Worm (Caenorhabditis elegans) whole organism, young adult: ENCODE results near the gene R01H2.7.
A peak's percentile ranks its signal among the peaks of the same experiment; 100 is the strongest.

Source experiments
- B0261.1 ChIP-seq: sonication (generic microtip); optimal IDR thresholded peaks from 2 replicates; lab custom pipeline; 2016; ENCODE audit warnings: mild to moderate bottlenecking, missing genetic modification characterization, moderate library complexity, missing compliant biosample characterization
- F23B12.7 ChIP-seq: sonication (generic microtip); optimal IDR thresholded peaks from 2 replicates; lab custom pipeline; 2017; ENCODE audit warnings: missing genetic modification characterization, mild to moderate bottlenecking, missing compliant biosample characterization, antibody characterized with exemption, moderate library complexity; ENCODE audit not compliant: insufficient read depth
- F33H1.4 ChIP-seq: fragments of 200-800 bp; sonication (Bioruptor generic); IDR thresholded peaks from 2 replicates; pipeline ENCODE4 v1.3.6; 2022; ENCODE audit warnings: missing genetic modification reagents, missing genetic modification characterization, missing compliant biosample characterization
- F39B2.1 ChIP-seq: fragments of 200-800 bp; sonication (Bioruptor generic); IDR thresholded peaks from 2 replicates; pipeline ENCODE4 v1.3.6; 2022; ENCODE audit warnings: missing genetic modification reagents, missing genetic modification characterization, missing compliant biosample characterization
- F49E8.2 ChIP-seq: sonication (generic microtip); optimal IDR thresholded peaks from 3 replicates; lab custom pipeline; 2017; ENCODE audit warnings: missing genetic modification characterization, mild to moderate bottlenecking, missing compliant biosample characterization, antibody characterized with exemption, moderate library complexity; ENCODE audit not compliant: insufficient read depth
- T07F8.4 ChIP-seq: sonication (generic microtip); optimal IDR thresholded peaks from 2 replicates; lab custom pipeline; 2016; ENCODE audit warnings: mild to moderate bottlenecking, missing genetic modification characterization, moderate library complexity, missing compliant biosample characterization
- Y67H2A.10 ChIP-seq: fragments of 200-800 bp; sonication (Bioruptor generic); conservative IDR thresholded peaks from 2 replicates; pipeline ENCODE4 v1.3.6; 2022; ENCODE audit warnings: missing genetic modification reagents, missing genetic modification characterization, missing compliant biosample characterization
- Y95B8A.8 ChIP-seq: fragments of 200-800 bp; sonication (Bioruptor generic); IDR thresholded peaks from 2 replicates; pipeline ENCODE4 v1.3.6; 2022; ENCODE audit warnings: missing genetic modification reagents, missing genetic modification characterization, missing compliant biosample characterization
- akir-1 ChIP-seq: fragments of 200-800 bp; sonication (Bioruptor generic); optimal IDR thresholded peaks from 2 replicates; lab custom pipeline; 2018; ENCODE audit warnings: mild to moderate bottlenecking, missing genetic modification characterization, moderate library complexity, missing compliant biosample characterization
- attf-5 ChIP-seq: fragments of 200-800 bp; sonication (Bioruptor generic); optimal IDR thresholded peaks from 2 replicates; lab custom pipeline; 2018; ENCODE audit warnings: mild to moderate bottlenecking, missing genetic modification characterization, missing compliant biosample characterization
- bed-2 ChIP-seq: fragments of 200-800 bp; sonication (Bioruptor generic); IDR thresholded peaks from 2 replicates; pipeline ENCODE4 v1.3.6; 2022; ENCODE audit warnings: missing genetic modification reagents, missing genetic modification characterization, missing compliant biosample characterization
- ceh-100 ChIP-seq: fragments of 200-800 bp; sonication (Bioruptor generic); IDR thresholded peaks from 2 replicates; pipeline ENCODE4 v1.3.6; 2022; ENCODE audit warnings: missing genetic modification reagents, missing genetic modification characterization, missing compliant biosample characterization
- ceh-40 ChIP-seq: fragments of 200-800 bp; sonication (Bioruptor generic); IDR thresholded peaks from 2 replicates; pipeline ENCODE4 v1.3.6; 2022; ENCODE audit warnings: missing genetic modification characterization, missing compliant biosample characterization
- ceh-58 ChIP-seq: fragments of 200-800 bp; sonication (Bioruptor generic); IDR thresholded peaks from 2 replicates; pipeline ENCODE4 v1.3.6; 2022; ENCODE audit warnings: missing genetic modification characterization, missing compliant biosample characterization
- ceh-79 ChIP-seq: sonication (generic microtip); optimal IDR thresholded peaks from 2 replicates; lab custom pipeline; 2017; ENCODE audit warnings: mild to moderate bottlenecking, missing genetic modification characterization, missing compliant biosample characterization
- ceh-91 ChIP-seq: fragments of 200-800 bp; sonication (Bioruptor generic); IDR thresholded peaks from 2 replicates; pipeline ENCODE4 v1.3.6; 2022; ENCODE audit warnings: missing genetic modification reagents, missing genetic modification characterization, missing compliant biosample characterization
- dox-1 ChIP-seq: fragments of 200-800 bp; sonication (Bioruptor generic); IDR thresholded peaks from 2 replicates; pipeline ENCODE4 v1.3.6; 2022; ENCODE audit warnings: missing genetic modification reagents, missing genetic modification characterization, missing compliant biosample characterization
- dpff-1 ChIP-seq: sonication (generic microtip); optimal IDR thresholded peaks from 2 replicates; lab custom pipeline; 2017; ENCODE audit warnings: mild to moderate bottlenecking, missing genetic modification characterization, missing compliant biosample characterization
- dpl-1 ChIP-seq: fragments of 150-350 bp; optimal IDR thresholded peaks from 2 replicates; lab custom pipeline; 2014; ENCODE audit warnings: missing biosample characterization, missing genetic modification reagents, missing genetic modification characterization
- efl-1 ChIP-seq: fragments of 150-350 bp; optimal IDR thresholded peaks from 2 replicates; lab custom pipeline; 2014; ENCODE audit warnings: missing biosample characterization, missing genetic modification reagents, missing genetic modification characterization
- gei-17 ChIP-seq: fragments of 200-800 bp; sonication (Bioruptor generic); optimal IDR thresholded peaks from 2 replicates; lab custom pipeline; 2018; ENCODE audit warnings: mild to moderate bottlenecking, missing genetic modification characterization, missing compliant biosample characterization
- him-1 ChIP-seq: sonication (generic microtip); optimal IDR thresholded peaks from 2 replicates; lab custom pipeline; 2016; ENCODE audit warnings: missing genotype, missing genetic modification reagents, missing genetic modification characterization, missing compliant biosample characterization
- let-526 ChIP-seq: fragments of 200-800 bp; sonication (Bioruptor generic); IDR thresholded peaks from 2 replicates; pipeline ENCODE4 v1.3.6; 2022; ENCODE audit warnings: missing genetic modification reagents, missing genetic modification characterization, missing compliant biosample characterization
- lin-35 ChIP-seq, 3 experiments: fragments of 150-350 bp in 2 of 3; sonication (generic microtip) in 1 of 3; optimal IDR thresholded peaks; 2 replicates each; lab custom pipeline; 2014 to 2018; ENCODE audit warnings: missing biosample characterization in 3 of 3, missing genetic modification characterization in 3 of 3, missing genetic modification reagents in 3 of 3
- lin-54 ChIP-seq: fragments of 200-800 bp; sonication (Bioruptor generic); optimal IDR thresholded peaks from 2 replicates; lab custom pipeline; 2018; ENCODE audit warnings: mild to moderate bottlenecking, missing genetic modification characterization, missing compliant biosample characterization
- lsl-1 ChIP-seq: fragments of 200-800 bp; sonication (Bioruptor generic); optimal IDR thresholded peaks from 2 replicates; lab custom pipeline; 2018; ENCODE audit warnings: mild to moderate bottlenecking, missing genetic modification characterization, moderate library complexity, missing compliant biosample characterization
- lsy-27 ChIP-seq: sonication (generic microtip); optimal IDR thresholded peaks from 2 replicates; lab custom pipeline; 2017; ENCODE audit warnings: missing genetic modification characterization, mild to moderate bottlenecking, missing compliant biosample characterization, antibody characterized with exemption, missing genotype, borderline replicate concordance; ENCODE audit not compliant: insufficient read depth
- madf-10 ChIP-seq: sonication (generic microtip); optimal IDR thresholded peaks from 2 replicates; lab custom pipeline; 2016; ENCODE audit warnings: mild to moderate bottlenecking, missing genetic modification characterization, missing compliant biosample characterization
- madf-3 ChIP-seq: fragments of 200-800 bp; sonication (Bioruptor generic); IDR thresholded peaks from 2 replicates; pipeline ENCODE4 v1.3.6; 2022; ENCODE audit warnings: missing genetic modification reagents, missing genetic modification characterization, missing compliant biosample characterization
- madf-6 ChIP-seq: fragments of 200-800 bp; sonication (Bioruptor generic); IDR thresholded peaks from 2 replicates; pipeline ENCODE4 v1.3.6; 2022; ENCODE audit warnings: missing genetic modification reagents, missing genetic modification characterization, missing compliant biosample characterization
- mcd-1 ChIP-seq: fragments of 200-800 bp; sonication (Bioruptor generic); IDR thresholded peaks from 2 replicates; pipeline ENCODE4 v1.3.6; 2022; ENCODE audit warnings: missing genetic modification reagents, missing genetic modification characterization, missing compliant biosample characterization
- mxl-1 ChIP-seq: sonication (generic microtip); optimal IDR thresholded peaks from 2 replicates; lab custom pipeline; 2016; ENCODE audit warnings: missing genetic modification characterization, missing compliant biosample characterization
- nhr-80 ChIP-seq: sonication (generic microtip); optimal IDR thresholded peaks from 2 replicates; lab custom pipeline; 2016; ENCODE audit warnings: missing genetic modification characterization, missing compliant biosample characterization
- nhr-90 ChIP-seq: sonication (generic microtip); optimal IDR thresholded peaks from 2 replicates; lab custom pipeline; 2016; ENCODE audit warnings: missing genotype, mild to moderate bottlenecking, missing genetic modification characterization, missing compliant biosample characterization
- rcor-1 ChIP-seq: fragments of 200-800 bp; sonication (Bioruptor generic); IDR thresholded peaks from 2 replicates; pipeline ENCODE4 v1.3.6; 2022; ENCODE audit warnings: missing genetic modification reagents, missing genetic modification characterization, missing compliant biosample characterization
- sdz-38 ChIP-seq: sonication (generic microtip); optimal IDR thresholded peaks from 2 replicates; lab custom pipeline; 2016; ENCODE audit warnings: missing genotype, missing genetic modification characterization, missing compliant biosample characterization
- snpc-1.1 ChIP-seq: sonication (generic microtip); optimal IDR thresholded peaks from 2 replicates; lab custom pipeline; 2017; ENCODE audit warnings: missing genetic modification characterization, mild to moderate bottlenecking, missing compliant biosample characterization, antibody characterized with exemption, moderate library complexity, missing genotype, missing genetic modification reagents; ENCODE audit not compliant: insufficient read depth
- somi-1 ChIP-seq: fragments of 200-800 bp; sonication (Bioruptor generic); optimal IDR thresholded peaks from 2 replicates; lab custom pipeline; 2018; ENCODE audit warnings: mild to moderate bottlenecking, missing genetic modification characterization, missing compliant biosample characterization
- sptf-2 ChIP-seq: fragments of 200-800 bp; sonication (Bioruptor generic); optimal IDR thresholded peaks from 2 replicates; lab custom pipeline; 2018; ENCODE audit warnings: mild to moderate bottlenecking, missing genetic modification characterization, missing compliant biosample characterization
- tbp1 ChIP-seq: fragments of 200-800 bp; sonication (Bioruptor generic); optimal IDR thresholded peaks from 2 replicates; lab custom pipeline; 2018; ENCODE audit warnings: mild to moderate bottlenecking, missing genetic modification characterization, missing compliant biosample characterization
- unc-130 ChIP-seq: sonication (generic microtip); optimal IDR thresholded peaks from 2 replicates; lab custom pipeline; 2016; ENCODE audit warnings: missing genetic modification reagents, missing genetic modification characterization, missing compliant biosample characterization
- unc-62 ChIP-seq: fragments of 150-350 bp; optimal IDR thresholded peaks from 2 replicates; lab custom pipeline; 2014; ENCODE audit warnings: missing biosample characterization, missing genetic modification reagents, missing genetic modification characterization
- zfh-2 ChIP-seq: fragments of 200-800 bp; sonication (Bioruptor generic); conservative IDR thresholded peaks from 2 replicates; pipeline ENCODE4 v1.3.6; 2022; ENCODE audit warnings: missing genetic modification reagents, missing genetic modification characterization, missing compliant biosample characterization
- zim-3 ChIP-seq: sonication (generic microtip); optimal IDR thresholded peaks from 2 replicates; lab custom pipeline; 2017; ENCODE audit warnings: mild to moderate bottlenecking, missing genetic modification characterization, moderate library complexity, missing compliant biosample characterization

The R01H2.7 gene

ce11 chrIII:7069981-7070380, 24.4 kb upstream of the R01H2.7 start, which contains the start of gene tmem-17:
Gene tmem-17 (plus strand): TSS chrIII:7070281.
- TF ChIP-seq F23B12.7 (tag; lab: Kevin White, UChicago) (no peak), nhr-90 (tag; lab: Kevin White, UChicago) (no peak), dpff-1 (tag; lab: Kevin White, UChicago) (no peak), madf-3 (GFP tag; lab: Robert Waterston, UW) (no peak), zim-3 (no peak), ceh-58 (GFP tag; lab: Robert Waterston, UW) (no peak), unc-130 (GFP tag; lab: Kevin White, UChicago) (no peak), zfh-2 (GFP tag; lab: Robert Waterston, UW) (no peak), snpc-1.1 (tag; lab: Kevin White, UChicago) (no peak), ceh-100 (no peak), T07F8.4 (tag; lab: Kevin White, UChicago) (no peak), sptf-2 (GFP tag; lab: Kevin White, UChicago) (no peak), B0261.1 (no peak)

- TF ChIP-seq madf-6 (GFP tag; lab: Robert Waterston, UW) (peak; percentile 56), efl-1 (peak; percentile 78), lin-54 (GFP tag; lab: Kevin White, UChicago) (peak; percentile 82), him-1 (no peak), ceh-91 (GFP tag; lab: Robert Waterston, UW) (peak; percentile 48; the same call in 1 of the 2 replicates), F39B2.1 (GFP tag; lab: Robert Waterston, UW) (no peak), lin-35 (GFP tag; optimal IDR thresholded peaks at IDR 0.05; lab: Kevin White, UChicago) (peak in 1 of 3 experiments; percentile 63), lsl-1 (GFP tag; lab: Kevin White, UChicago) (peak; percentile 18), ceh-40 (GFP tag; lab: Robert Waterston, UW) (no peak), dpl-1 (GFP tag; lab: Kevin White, UChicago) (peak; percentile 71), F33H1.4 (GFP tag; lab: Robert Waterston, UW) (peak; percentile 30; the same call in 1 of the 2 replicates), mxl-1 (tag; lab: Kevin White, UChicago) (no peak), attf-5 (GFP tag; lab: Kevin White, UChicago) (peak; percentile 11), tbp1 (GFP tag; lab: Kevin White, UChicago) (no peak), mcd-1 (GFP tag; lab: Robert Waterston, UW) (peak; percentile 39; the same call in 1 of the 2 replicates), rcor-1 (GFP tag; lab: Robert Waterston, UW) (peak; percentile 47; the same call in 1 of the 2 replicates), somi-1 (no peak), gei-17 (no peak), madf-10 (tag; lab: Kevin White, UChicago) (no peak)
Measured at ce11 chrIII:7068520-7069113, 23.1 kb upstream of the R01H2.7 start, which contains the start of the genes ubc-18 and R01H2.8. Gene ubc-18 (minus strand): TSS chrIII:7068570. Gene R01H2.8 (plus strand): TSS chrIII:7069063.

ce11 chrIII:7067385-7067896, 21.9 kb upstream of the R01H2.7 start, which contains the start of gene ger-1:
Gene ger-1 (minus strand): TSS chrIII:7067477.
- 0 out of 2 replicates have a peak, but pooled peaks have one; percentile 21 for TF ChIP-seq dox-1 (GFP tag; lab: Robert Waterston, UW)
- 0 out of 2 replicates have a peak, but pooled peaks have one; percentile 21 for TF ChIP-seq madf-3 (GFP tag; lab: Robert Waterston, UW)
- peak; percentile 12 for TF ChIP-seq tbp1 (GFP tag; lab: Kevin White, UChicago)
- TF ChIP-seq let-526 (GFP tag; lab: Robert Waterston, UW) = no peak
- peak; percentile 18 for TF ChIP-seq nhr-80 (tag; lab: Kevin White, UChicago)
- no peak for TF ChIP-seq Y95B8A.8
- TF ChIP-seq sptf-2 (GFP tag; lab: Kevin White, UChicago) = no peak
- no peak for TF ChIP-seq akir-1 (GFP tag; lab: Kevin White, UChicago)
- no peak for TF ChIP-seq unc-62 (GFP tag; lab: Kevin White, UChicago)
- no peak for TF ChIP-seq bed-2 (GFP tag; lab: Robert Waterston, UW)
- TF ChIP-seq lin-54 (GFP tag; lab: Kevin White, UChicago) = peak; percentile 0
- no peak for TF ChIP-seq sdz-38 (tag; lab: Kevin White, UChicago)
- no peak for TF ChIP-seq F49E8.2
- TF ChIP-seq Y67H2A.10 = no peak
- peak; percentile 62 for TF ChIP-seq madf-6 (GFP tag; lab: Robert Waterston, UW)
- no peak for TF ChIP-seq ceh-79 (tag; lab: Kevin White, UChicago)
- no peak for TF ChIP-seq lsy-27 (tag; lab: Kevin White, UChicago)
